Worm (Caenorhabditis elegans) whole organism, L4 larva: ENCODE results near the gene R10E11.9.

Experiments
- F26F4.8 ChIP-seq: fragments of 200-800 bp; sonication (Bioruptor generic); conservative IDR thresholded peaks from 2 replicates; pipeline ENCODE4 v1.3.6; 2022; ENCODE audit warnings: missing genetic modification characterization, missing compliant biosample characterization
- F44E2.7 ChIP-seq: fragments of 200-800 bp; sonication (Bioruptor generic); IDR thresholded peaks from 2 replicates; pipeline ENCODE4 v2.1.2; 2022; ENCODE audit warnings: missing genetic modification characterization, missing compliant biosample characterization
- F49E8.2 ChIP-seq: sonication (generic microtip); optimal IDR thresholded peaks from 2 replicates; lab custom pipeline; 2016; ENCODE audit warnings: missing compliant biosample characterization, mild to moderate bottlenecking, missing genetic modification characterization, borderline replicate concordance
- R02D3.7 ChIP-seq: fragments of 150-350 bp; sonication (generic microtip); optimal IDR thresholded peaks from 3 replicates; lab custom pipeline; 2014; ENCODE audit warnings: missing biosample characterization, missing genetic modification characterization
- T20F7.1 ChIP-seq: fragments of 200-800 bp; sonication (Bioruptor generic); optimal IDR thresholded peaks from 2 replicates; lab custom pipeline; 2018; ENCODE audit warnings: mild to moderate bottlenecking, missing genetic modification characterization, missing compliant biosample characterization
- T26A8.4 ChIP-seq: fragments of 200-800 bp; sonication (Bioruptor generic); IDR thresholded peaks from 2 replicates; pipeline ENCODE4 v1.3.6; 2022; ENCODE audit warnings: missing genetic modification characterization, missing compliant biosample characterization
- ZK337.2 ChIP-seq: fragments of 200-800 bp; sonication (Bioruptor generic); IDR thresholded peaks from 2 replicates; pipeline ENCODE4 v1.3.6; 2022; ENCODE audit warnings: missing genetic modification reagents, missing genetic modification characterization, missing compliant biosample characterization
- aly-2 ChIP-seq: sonication (generic microtip); optimal IDR thresholded peaks from 2 replicates; lab custom pipeline; 2018; ENCODE audit warnings: missing biosample characterization, missing genetic modification characterization
- ama-1 ChIP-seq: fragments of 150-350 bp; optimal IDR thresholded peaks from 2 replicates; lab custom pipeline; 2014; ENCODE audit warnings: inconsistent platforms, mixed read lengths
- ceh-20 ChIP-seq: fragments of 200-800 bp; sonication (Bioruptor generic); IDR thresholded peaks from 2 replicates; pipeline ENCODE4 v1.3.6; 2022; ENCODE audit warnings: missing genetic modification reagents, missing genetic modification characterization, missing compliant biosample characterization
- ceh-44 ChIP-seq: fragments of 200-800 bp; sonication (Bioruptor generic); IDR thresholded peaks from 2 replicates; pipeline ENCODE4 v1.3.6; 2022; ENCODE audit warnings: missing genetic modification reagents, missing genetic modification characterization, missing compliant biosample characterization
- daf-12 ChIP-seq: fragments of 150-350 bp; optimal IDR thresholded peaks from 2 replicates; lab custom pipeline; 2014; ENCODE audit warnings: missing biosample characterization, missing genetic modification reagents, missing genetic modification characterization
- daf-19 ChIP-seq: fragments of 200-800 bp; sonication (Bioruptor generic); conservative IDR thresholded peaks from 2 replicates; pipeline ENCODE4 v1.3.6; 2022; ENCODE audit warnings: missing genetic modification characterization, missing compliant biosample characterization
- dmd-9 ChIP-seq: fragments of 200-800 bp; sonication (Bioruptor generic); IDR thresholded peaks from 2 replicates; pipeline ENCODE4 v1.3.6; 2022; ENCODE audit warnings: missing genetic modification reagents, missing genetic modification characterization, missing compliant biosample characterization
- dpl-1 ChIP-seq: fragments of 150-350 bp; optimal IDR thresholded peaks from 2 replicates; lab custom pipeline; 2014; ENCODE audit warnings: missing biosample characterization, missing genetic modification reagents, missing genetic modification characterization
- dve-1 ChIP-seq: sonication (generic microtip); optimal IDR thresholded peaks from 2 replicates; lab custom pipeline; 2017; ENCODE audit warnings: antibody characterized with exemption, mild to moderate bottlenecking, missing genetic modification characterization, missing compliant biosample characterization; ENCODE audit not compliant: insufficient read depth
- egl-43 ChIP-seq: fragments of 200-800 bp; sonication (Bioruptor generic); IDR thresholded peaks from 2 replicates; pipeline ENCODE4 v1.3.6; 2022; ENCODE audit warnings: missing genetic modification reagents, missing genetic modification characterization, missing compliant biosample characterization
- fkh-10 ChIP-seq: fragments of 150-350 bp; optimal IDR thresholded peaks from 2 replicates; lab custom pipeline; 2014; ENCODE audit warnings: missing biosample characterization, missing genetic modification reagents, missing genetic modification characterization
- fos-1 ChIP-seq: fragments of 150-350 bp; optimal IDR thresholded peaks from 2 replicates; lab custom pipeline; 2014; ENCODE audit warnings: missing biosample characterization, missing genetic modification characterization
- hlh-11 ChIP-seq: fragments of 200-800 bp; sonication (Bioruptor generic); optimal IDR thresholded peaks from 2 replicates; lab custom pipeline; 2018; ENCODE audit warnings: mild to moderate bottlenecking, missing genetic modification characterization, missing compliant biosample characterization
- hmg-1.1 ChIP-seq: fragments of 200-800 bp; sonication (Bioruptor generic); IDR thresholded peaks from 2 replicates; pipeline ENCODE4 v1.3.6; 2022; ENCODE audit warnings: missing genetic modification reagents, missing genetic modification characterization, missing compliant biosample characterization
- lim-7 ChIP-seq: fragments of 200-800 bp; sonication (Bioruptor generic); IDR thresholded peaks from 2 replicates; pipeline ENCODE4 v1.3.6; 2022; ENCODE audit warnings: missing genetic modification characterization, missing compliant biosample characterization
- lin-38 ChIP-seq: fragments of 200-800 bp; sonication (Bioruptor generic); IDR thresholded peaks from 2 replicates; pipeline ENCODE4 v1.3.6; 2022; ENCODE audit warnings: missing genetic modification reagents, missing genetic modification characterization, missing compliant biosample characterization
- lin-39 ChIP-seq: fragments of 150-350 bp; optimal IDR thresholded peaks from 2 replicates; lab custom pipeline; 2014; ENCODE audit warnings: missing biosample characterization, missing genetic modification reagents, missing genetic modification characterization
- lsy-2 ChIP-seq, 2 experiments: fragments of 150-350 bp in 1 of 2; sonication (generic microtip) in 1 of 2; optimal IDR thresholded peaks; 2 replicates each; lab custom pipeline; 2014 to 2017; ENCODE audit warnings: missing biosample characterization in 2 of 2, missing genetic modification characterization in 2 of 2
- mdt-29 ChIP-seq: fragments of 200-800 bp; sonication (Bioruptor generic); IDR thresholded peaks from 2 replicates; pipeline ENCODE4 v1.3.6; 2022; ENCODE audit warnings: missing genetic modification reagents, missing genetic modification characterization, missing compliant biosample characterization
- mep-1 ChIP-seq: fragments of 150-350 bp; sonication (generic microtip); optimal IDR thresholded peaks from 3 replicates; lab custom pipeline; 2014; ENCODE audit warnings: missing biosample characterization, missing genetic modification characterization
- mes-2 ChIP-seq: sonication (generic microtip); optimal IDR thresholded peaks from 2 replicates; lab custom pipeline; 2016; ENCODE audit warnings: missing genotype, mild to moderate bottlenecking, missing genetic modification characterization, missing compliant biosample characterization; ENCODE audit not compliant: poor library complexity, severe bottlenecking
- nhr-102 ChIP-seq: sonication (generic microtip); optimal IDR thresholded peaks from 2 replicates; lab custom pipeline; 2016; ENCODE audit warnings: mild to moderate bottlenecking, missing genetic modification characterization, moderate library complexity, missing compliant biosample characterization
- nhr-25 ChIP-seq: sonication (generic microtip); optimal IDR thresholded peaks from 2 replicates; lab custom pipeline; 2017; ENCODE audit warnings: missing genetic modification characterization, mild to moderate bottlenecking, missing compliant biosample characterization, antibody characterized with exemption, moderate library complexity, borderline replicate concordance; ENCODE audit not compliant: insufficient read depth
- nhr-28 ChIP-seq: fragments of 150-350 bp; optimal IDR thresholded peaks from 2 replicates; lab custom pipeline; 2014; ENCODE audit warnings: missing biosample characterization, missing genetic modification characterization
- nhr-41 ChIP-seq: fragments of 200-800 bp; sonication (Bioruptor generic); IDR thresholded peaks from 2 replicates; pipeline ENCODE4 v1.3.6; 2022; ENCODE audit warnings: missing genetic modification reagents, missing genetic modification characterization, missing compliant biosample characterization
- nhr-77 ChIP-seq: fragments of 150-350 bp; optimal IDR thresholded peaks from 2 replicates; lab custom pipeline; 2014; ENCODE audit warnings: missing biosample characterization, missing genetic modification characterization
- pha-4 ChIP-seq, 2 experiments: fragments of 150-350 bp in 1 of 2; fragments of 200-800 bp in 1 of 2; sonication (Bioruptor generic) in 1 of 2; IDR thresholded peaks in 1 of 2; optimal IDR thresholded peaks in 1 of 2; 2 replicates each; pipeline versions ENCODE4 v1.3.6 to Lab custom; 2014 to 2022; ENCODE audit warnings: missing genetic modification characterization in 2 of 2, missing genetic modification reagents in 2 of 2, missing biosample characterization in 1 of 2, missing compliant biosample characterization in 1 of 2
- php-3 ChIP-seq: fragments of 200-800 bp; sonication (Bioruptor generic); IDR thresholded peaks from 2 replicates; pipeline ENCODE4 v1.3.6; 2022; ENCODE audit warnings: missing genetic modification reagents, missing genetic modification characterization, missing compliant biosample characterization
- rbr-2 ChIP-seq: sonication (generic microtip); optimal IDR thresholded peaks from 2 replicates; lab custom pipeline; 2016; ENCODE audit warnings: missing genotype, missing genetic modification characterization, missing compliant biosample characterization
- skn-1 ChIP-seq: fragments of 150-350 bp; optimal IDR thresholded peaks from 2 replicates; lab custom pipeline; 2014; ENCODE audit warnings: missing biosample characterization, missing genetic modification characterization
- snpc-1.2 ChIP-seq: fragments of 200-800 bp; sonication (Bioruptor generic); IDR thresholded peaks from 2 replicates; pipeline ENCODE4 v1.3.6; 2022; ENCODE audit warnings: missing genetic modification reagents, missing genetic modification characterization, missing compliant biosample characterization
- tag-97 ChIP-seq: fragments of 200-800 bp; sonication (Bioruptor generic); IDR thresholded peaks from 2 replicates; pipeline ENCODE4 v1.3.6; 2022; ENCODE audit warnings: missing genetic modification characterization, missing compliant biosample characterization
- tra-1 ChIP-seq: fragments of 200-800 bp; sonication (Bioruptor generic); IDR thresholded peaks from 2 replicates; pipeline ENCODE4 v1.3.6; 2022; ENCODE audit warnings: missing genetic modification reagents, missing genetic modification characterization, missing compliant biosample characterization
- unc-62 ChIP-seq, 3 experiments: fragments of 150-350 bp in 1 of 3; sonication (generic microtip); optimal IDR thresholded peaks in 2 of 3; peaks in 1 of 3; 1 replicate in 1 of 3; 2 replicates in 2 of 3; lab custom pipeline; 2014 to 2017; ENCODE audit warnings: missing biosample characterization in 3 of 3, missing genetic modification characterization in 3 of 3, missing genetic modification reagents in 3 of 3, missing genotype in 1 of 3
- zfp-3 ChIP-seq: fragments of 200-800 bp; sonication (Bioruptor generic); conservative IDR thresholded peaks from 2 replicates; pipeline ENCODE4 v1.3.6; 2022; ENCODE audit warnings: missing genetic modification reagents, missing genetic modification characterization, missing compliant biosample characterization
- zip-11 ChIP-seq: fragments of 200-800 bp; sonication (Bioruptor generic); IDR thresholded peaks from 2 replicates; pipeline ENCODE4 v1.3.6; 2022; ENCODE audit warnings: missing genetic modification characterization, missing compliant biosample characterization
- zip-2 ChIP-seq: fragments of 150-350 bp; optimal IDR thresholded peaks from 2 replicates; lab custom pipeline; 2014; ENCODE audit warnings: missing biosample characterization, missing genetic modification characterization

The R10E11.9 gene

ce11 chrIII:9807560-9808046, 14.2 kb upstream of the R10E11.9 start (continued):
- TF ChIP-seq F49E8.2 (tag; lab: Kevin White, UChicago) (no peak), egl-43 (GFP tag; lab: Robert Waterston, UW) (no peak), ama-1 (peak; percentile 64), lim-7 (no peak), ZK337.2 (GFP tag; lab: Robert Waterston, UW) (no peak), nhr-77 (tag; lab: Kevin White, UChicago) (peak; percentile 45), mes-2 (tag; lab: Kevin White, UChicago) (no peak), aly-2 (tag; lab: Kevin White, UChicago) (no peak), R02D3.7 (tag; lab: Kevin White, UChicago) (no peak), dmd-9 (GFP tag; lab: Robert Waterston, UW) (no peak), skn-1 (tag; lab: Kevin White, UChicago) (no peak), nhr-25 (tag; lab: Kevin White, UChicago) (no peak), hlh-11 (tag; lab: Kevin White, UChicago) (peak; percentile 81), ceh-20 (peak; percentile 72), nhr-41 (GFP tag; lab: Robert Waterston, UW) (no peak), dve-1 (peak; percentile 61), pha-4 (GFP tag; IDR thresholded peaks at IDR 0.05; lab: Robert Waterston, UW) (no peak), pha-4 (tag; optimal IDR thresholded peaks at IDR 0.05; lab: Kevin White, UChicago) (no peak), lin-39 (tag; lab: Kevin White, UChicago) (no peak), hmg-1.1 (GFP tag; lab: Robert Waterston, UW) (no peak)

- peak in 1 of 2 experiments; percentile 92 for TF ChIP-seq unc-62 (GFP tag; optimal IDR thresholded peaks at IDR 0.05 in 1 of 2; lab: Kevin White, UChicago)
- TF ChIP-seq unc-62 (tag; optimal IDR thresholded peaks at IDR 0.05; lab: Kevin White, UChicago): no peak
- peak; percentile 34; the same call in 1 of the 2 replicates for TF ChIP-seq tra-1 (GFP tag; lab: Robert Waterston, UW)
- no peak for TF ChIP-seq php-3 (GFP tag; lab: Robert Waterston, UW)
These were observed 13.6 kb upstream of the R10E11.9 start, which contains the start of gene ZK632.4 for ce11 chrIII:9806968-9807559. Gene ZK632.4 (minus strand): TSS chrIII:9807454.

- TF ChIP-seq tag-97 (GFP tag; lab: Robert Waterston, UW) (no peak), fkh-10 (no peak), F26F4.8 (no peak), dve-1 (peak; percentile 1), lin-38 (GFP tag; lab: Robert Waterston, UW) (no peak), mdt-29 (GFP tag; lab: Robert Waterston, UW) (0 out of 2 replicates have a peak, but pooled peaks have one; percentile 8), mes-2 (tag; lab: Kevin White, UChicago) (peak; percentile 47), daf-19 (no peak), daf-12 (tag; lab: Kevin White, UChicago) (no peak), zip-11 (no peak), snpc-1.2 (no peak), nhr-28 (tag; lab: Kevin White, UChicago) (peak; percentile 12), aly-2 (tag; lab: Kevin White, UChicago) (no peak), dpl-1 (GFP tag; lab: Kevin White, UChicago) (no peak), unc-62 (GFP tag; optimal IDR thresholded peaks at IDR 0.05 in 1 of 2; lab: Kevin White, UChicago) (peak in 1 of 2 experiments; percentile 25), unc-62 (tag; optimal IDR thresholded peaks at IDR 0.05; lab: Kevin White, UChicago) (no peak), ceh-44 (GFP tag; lab: Robert Waterston, UW) (no peak), rbr-2 (tag; lab: Kevin White, UChicago) (no peak), T20F7.1 (GFP tag; lab: Kevin White, UChicago) (peak; percentile 40), mep-1 (tag; lab: Kevin White, UChicago) (peak; percentile 33), nhr-102 (tag; lab: Kevin White, UChicago) (peak; percentile 35), lsy-2 (tag; optimal IDR thresholded peaks at IDR 0.05; lab: Kevin White, UChicago) (peak in 1 of 2 experiments; percentile 51), F44E2.7 (GFP tag; lab: Robert Waterston, UW) (no peak), zfp-3 (GFP tag; lab: Robert Waterston, UW) (peak; percentile 77), zip-2 (tag; lab: Kevin White, UChicago) (peak; percentile 87), T26A8.4 (GFP tag; lab: Robert Waterston, UW) (peak; percentile 78), fos-1 (tag; lab: Kevin White, UChicago) (no peak)
These were observed 11.7 kb upstream of the R10E11.9 start, which contains the start of gene riok-3 for ce11 chrIII:9804997-9805610. Gene riok-3 (minus strand): TSS chrIII:9805011.
